Worm (Caenorhabditis elegans): ENCODE data around the gene Y38E10A.1.

DNA sequence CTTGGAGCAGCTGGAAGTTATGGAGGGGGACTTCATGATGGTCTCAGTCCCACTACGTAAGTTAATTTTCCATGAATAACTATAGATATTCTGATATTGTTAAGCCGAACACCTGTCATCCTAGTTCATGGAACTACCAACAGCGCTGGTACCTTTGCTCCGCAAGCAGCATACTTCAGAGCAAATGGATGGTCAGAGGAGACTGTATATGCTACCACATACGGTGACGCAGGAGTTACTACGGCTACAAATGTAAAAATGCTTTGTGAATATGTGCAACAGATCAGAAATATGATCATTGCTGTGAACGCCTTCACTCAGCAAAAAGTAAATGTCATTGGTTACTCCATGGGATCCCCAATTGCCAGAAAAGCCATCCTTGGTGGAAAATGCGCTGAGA lies 35.7 kb upstream of the Y38E10A.1 start:
- TF ChIP-seq ztf-3 (GFP tag; optimal IDR thresholded peaks at IDR 0.05) (no peak), bed-1 (GFP tag; IDR thresholded peaks at IDR 0.05) (no peak), lsy-27 (tag; optimal IDR thresholded peaks at IDR 0.05; ENCODE audit: borderline replicate concordance, insufficient read depth) (no peak), pha-4 (tag; optimal IDR thresholded peaks at IDR 0.05) (no peak), ZK185.1 (tag; optimal IDR thresholded peaks at IDR 0.05; ENCODE audit: poor library complexity, severe bottlenecking) (no peak), ama-1 (optimal IDR thresholded peaks at IDR 0.05) (no peak), ama-1 (GFP tag; optimal IDR thresholded peaks at IDR 0.05) (no peak), nhr-80 (tag; optimal IDR thresholded peaks at IDR 0.05) (no peak), ztf-18 (tag; optimal IDR thresholded peaks at IDR 0.05) (no peak), bed-2 (GFP tag; IDR thresholded peaks at IDR 0.05) (no peak), ceh-91 (GFP tag; IDR thresholded peaks at IDR 0.05) (no peak), attf-6 (GFP tag; IDR thresholded peaks at IDR 0.05) (no peak)
